Worm (Caenorhabditis elegans): ENCODE results near the gene nspg-13.

- TF ChIP-seq T22C8.4 (GFP tag; IDR thresholded peaks at IDR 0.05) (no peak), ztf-23 (GFP tag; IDR thresholded peaks at IDR 0.05) (no peak), cog-1 (tag; optimal IDR thresholded peaks at IDR 0.05) (no peak), ztf-29 (GFP tag; IDR thresholded peaks at IDR 0.05) (no peak), tab-1 (GFP tag; IDR thresholded peaks at IDR 0.05) (no peak)
Measured at ce11 chrX:5207819-5208218, 47.2 kb upstream of the nspg-13 start.
